Worm (Caenorhabditis elegans) whole organism, L3 larva: ENCODE measurements around the gene F54H12.8.

Experiments
- fkh-10 ChIP-seq: sonication (generic microtip); optimal IDR thresholded peaks from 2 replicates; lab custom pipeline; 2017; ENCODE audit warnings: missing biosample characterization, missing genetic modification reagents, missing genetic modification characterization
- jun-1 ChIP-seq: fragments of 150-350 bp; optimal IDR thresholded peaks from 2 replicates; lab custom pipeline; 2014; ENCODE audit warnings: missing biosample characterization, missing genetic modification reagents, missing genetic modification characterization
- snpc-4 ChIP-seq: fragments of 150-350 bp; optimal IDR thresholded peaks from 2 replicates; lab custom pipeline; 2014; ENCODE audit warnings: missing biosample characterization, missing genetic modification characterization
- tbx-2 ChIP-seq: sonication (generic microtip); optimal IDR thresholded peaks from 2 replicates; lab custom pipeline; 2016; ENCODE audit warnings: mild to moderate bottlenecking, missing genetic modification characterization, missing compliant biosample characterization
- zag-1 ChIP-seq: fragments of 150-350 bp; optimal IDR thresholded peaks from 2 replicates; lab custom pipeline; 2014; ENCODE audit warnings: missing biosample characterization, missing genetic modification characterization
- ztf-11 ChIP-seq: fragments of 150-350 bp; optimal IDR thresholded peaks from 2 replicates; lab custom pipeline; 2014; ENCODE audit warnings: missing biosample characterization, missing genetic modification characterization

DNA sequence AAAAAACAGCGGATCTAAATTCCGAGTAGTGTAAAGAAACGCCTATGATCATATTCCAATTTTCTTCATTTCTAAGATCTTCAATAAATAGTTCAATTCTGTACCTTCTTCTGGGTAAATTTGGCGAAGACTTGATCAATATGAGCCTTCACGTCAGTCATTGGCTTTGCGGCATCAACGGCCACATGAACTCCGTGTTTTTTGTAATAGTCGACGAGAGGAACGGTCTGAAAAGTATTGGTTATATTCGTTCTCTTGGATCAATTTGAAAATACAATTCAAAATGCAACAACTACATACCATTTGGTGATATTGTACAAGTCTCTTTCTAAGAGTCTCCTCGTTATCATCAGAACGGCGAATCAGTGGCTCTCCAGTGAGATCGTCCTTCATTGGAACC, 18.6 kb downstream of the F54H12.8 start:
- no peak for TF ChIP-seq ztf-11 (tag; lab: Kevin White, UChicago)
- TF ChIP-seq jun-1, result no peak
- TF ChIP-seq zag-1 (tag; lab: Kevin White, UChicago), result no peak
- TF ChIP-seq fkh-10 (GFP tag; lab: Kevin White, UChicago), result no peak
- peak; percentile 35 for TF ChIP-seq tbx-2
- TF ChIP-seq snpc-4 (tag; lab: Kevin White, UChicago), result no peak
